Worm (Caenorhabditis elegans): ENCODE results near the gene cdc-25.2.

Gene cdc-25.2

ce11 chrV:1627269-1627668, 60.4 kb downstream of the cdc-25.2 start (continued):
- TF ChIP-seq T20F7.1 (GFP tag; optimal IDR thresholded peaks at IDR 0.05) (no peak), lin-38 (GFP tag; IDR thresholded peaks at IDR 0.05) (no peak), unc-62 (GFP tag; optimal IDR thresholded peaks at IDR 0.05 in 1 of 2) (peak in 1 of 2 experiments; percentile 74), unc-62 (tag; optimal IDR thresholded peaks at IDR 0.05) (no peak), ZK546.5 (tag; optimal IDR thresholded peaks at IDR 0.05) (no peak), duxl-1 (tag; optimal IDR thresholded peaks at IDR 0.05; ENCODE audit: poor library complexity) (no peak), hlh-11 (tag; optimal IDR thresholded peaks at IDR 0.05) (peak; percentile 40), nhr-111 (GFP tag; optimal IDR thresholded peaks at IDR 0.05) (no peak), ceh-82 (tag; optimal IDR thresholded peaks at IDR 0.05) (no peak), nhr-48 (tag; optimal IDR thresholded peaks at IDR 0.05) (no peak), dmd-8 (GFP tag; IDR thresholded peaks at IDR 0.05) (no peak), zag-1 (tag; optimal IDR thresholded peaks at IDR 0.05) (no peak), zfp-2 (tag; optimal IDR thresholded peaks at IDR 0.05) (no peak), Y105C5A.15 (GFP tag; IDR thresholded peaks at IDR 0.05) (no peak), Y48G9A.11 (GFP tag; IDR thresholded peaks at IDR 0.05) (no peak), vab-7 (GFP tag; IDR thresholded peaks at IDR 0.05) (no peak), hlh-30 (tag; optimal IDR thresholded peaks at IDR 0.05; ENCODE audit: insufficient read depth) (peak; percentile 55), nhr-25 (tag; optimal IDR thresholded peaks at IDR 0.05; ENCODE audit: borderline replicate concordance, insufficient read depth) (peak; percentile 32), ceh-44 (GFP tag; IDR thresholded peaks at IDR 0.05) (no peak), T26A8.4 (GFP tag; IDR thresholded peaks at IDR 0.05) (no peak), ceh-20 (GFP tag; IDR thresholded peaks at IDR 0.05) (no peak), arid-1 (GFP tag; conservative IDR thresholded peaks at IDR 0.05) (no peak), ZK337.2 (GFP tag; IDR thresholded peaks at IDR 0.05) (no peak)

ce11 chrV:1629329-1629728, 62.5 kb downstream of the cdc-25.2 start, which contains the start of gene nhr-238:
Gene nhr-238 (minus strand): TSS chrV:1629432.
- TF ChIP-seq daf-16 (GFP tag; optimal IDR thresholded peaks at IDR 0.05), result no peak
- peak; percentile 17 for TF ChIP-seq daf-16 (tag; optimal IDR thresholded peaks at IDR 0.05)
- no peak for TF ChIP-seq zag-1 (tag; optimal IDR thresholded peaks at IDR 0.05)
- TF ChIP-seq skn-1 (tag; optimal IDR thresholded peaks at IDR 0.05), result no peak
- TF ChIP-seq daf-19 (GFP tag; conservative IDR thresholded peaks at IDR 0.05), result no peak
- no peak for TF ChIP-seq unc-62 (GFP tag; optimal IDR thresholded peaks at IDR 0.05 in 1 of 2)
- no peak for TF ChIP-seq unc-62 (tag; optimal IDR thresholded peaks at IDR 0.05)
- peak; percentile 99 for TF ChIP-seq nhr-77 (tag; optimal IDR thresholded peaks at IDR 0.05)
- peak; percentile 75 for TF ChIP-seq ztf-7 (tag; optimal IDR thresholded peaks at IDR 0.05)
- TF ChIP-seq nhr-42 (GFP tag; IDR thresholded peaks at IDR 0.05), result peak; percentile 85
- TF ChIP-seq nhr-28 (tag; optimal IDR thresholded peaks at IDR 0.05), result peak; percentile 100
- TF ChIP-seq mes-2 (tag; optimal IDR thresholded peaks at IDR 0.05; ENCODE audit: poor library complexity, severe bottlenecking), result no peak
- TF ChIP-seq dve-1 (tag; optimal IDR thresholded peaks at IDR 0.05; ENCODE audit: insufficient read depth), result peak; percentile 44

- no peak for TF ChIP-seq Y5F2A.4 (GFP tag; optimal IDR thresholded peaks at IDR 0.05)
- TF ChIP-seq zag-1 (tag; optimal IDR thresholded peaks at IDR 0.05), result no peak
- no peak for TF ChIP-seq rbr-2 (tag; optimal IDR thresholded peaks at IDR 0.05)
- TF ChIP-seq mxl-2 (GFP tag; conservative IDR thresholded peaks at IDR 0.05), result no peak
- no peak for TF ChIP-seq lin-1 (GFP tag; IDR thresholded peaks at IDR 0.05)
- TF ChIP-seq madf-5 (GFP tag; IDR thresholded peaks at IDR 0.05), result no peak
- no peak for TF ChIP-seq hlh-30 (tag; optimal IDR thresholded peaks at IDR 0.05; ENCODE audit: insufficient read depth)
- no peak for TF ChIP-seq ceh-44 (GFP tag; IDR thresholded peaks at IDR 0.05)
- TF ChIP-seq T20F7.1 (GFP tag; optimal IDR thresholded peaks at IDR 0.05), result no peak
- TF ChIP-seq ceh-28 (tag; optimal IDR thresholded peaks at IDR 0.05), result no peak
- TF ChIP-seq ztf-11 (tag; optimal IDR thresholded peaks at IDR 0.05), result no peak
- no peak for TF ChIP-seq attf-4 (tag; optimal IDR thresholded peaks at IDR 0.05)
- no peak for TF ChIP-seq fos-1 (tag; optimal IDR thresholded peaks at IDR 0.05)
- TF ChIP-seq lin-15B (tag; optimal IDR thresholded peaks at IDR 0.05), result no peak
- TF ChIP-seq nhr-76 (tag; optimal IDR thresholded peaks at IDR 0.05), result no peak
- no peak for TF ChIP-seq nhr-28 (tag; optimal IDR thresholded peaks at IDR 0.05)
- TF ChIP-seq F10B5.3 (tag; optimal IDR thresholded peaks at IDR 0.05), result no peak
Observed at ce11 chrV:1631148-1631547, 64.3 kb downstream of the cdc-25.2 start, which contains the start of gene Y46H3D.8. Gene Y46H3D.8 (minus strand): TSS chrV:1631248.
